Worm (Caenorhabditis elegans): ENCODE measurements around the gene C27H5.12.
A peak's percentile ranks its signal among the peaks of the same experiment; 100 is the strongest.

The C27H5.12 gene

ce11 chrII:7151969-7152631 lies 9.3 kb downstream of the C27H5.12 start, which contains the start of gene fust-1 (continued):
- TF ChIP-seq nhr-111 (GFP tag; optimal IDR thresholded peaks at IDR 0.05) (no peak), ceh-28 (tag; optimal IDR thresholded peaks at IDR 0.05) (no peak), Y105C5A.15 (GFP tag; IDR thresholded peaks at IDR 0.05) (no peak), nhr-25 (tag; optimal IDR thresholded peaks at IDR 0.05; ENCODE audit: borderline replicate concordance, insufficient read depth) (peak; percentile 93), nhr-11 (tag; optimal IDR thresholded peaks at IDR 0.05) (peak; percentile 94), T26A8.4 (GFP tag; IDR thresholded peaks at IDR 0.05) (peak; percentile 95), mdl-1 (tag; optimal IDR thresholded peaks at IDR 0.05) (peak in 1 of 2 experiments; percentile 68), nhr-28 (tag; optimal IDR thresholded peaks at IDR 0.05) (peak; percentile 87), spr-1 (tag; optimal IDR thresholded peaks at IDR 0.05) (peak; percentile 93), unc-39 (tag; optimal IDR thresholded peaks at IDR 0.05) (no peak), zip-11 (GFP tag; IDR thresholded peaks at IDR 0.05) (no peak), cey-2 (tag; optimal IDR thresholded peaks at IDR 0.05; ENCODE audit: borderline replicate concordance, insufficient read depth) (peak; percentile 76), ztf-7 (tag; optimal IDR thresholded peaks at IDR 0.05) (peak; percentile 84), pqm-1 (tag; optimal IDR thresholded peaks at IDR 0.05) (peak; percentile 13), dmd-6 (GFP tag; IDR thresholded peaks at IDR 0.05) (peak; percentile 95), ceh-32 (tag; optimal IDR thresholded peaks at IDR 0.05; ENCODE audit: poor library complexity) (peak; percentile 16), nhr-10 (tag; optimal IDR thresholded peaks at IDR 0.05) (peak; percentile 6), madf-5 (GFP tag; IDR thresholded peaks at IDR 0.05) (no peak), vab-7 (GFP tag; IDR thresholded peaks at IDR 0.05) (0 out of 2 replicates have a peak, but pooled peaks have one; percentile 49), D1046.2 (GFP tag; IDR thresholded peaks at IDR 0.05) (peak; percentile 74; the same call in 1 of the 2 replicates), dpl-1 (GFP tag; optimal IDR thresholded peaks at IDR 0.05) (peak; percentile 90), mxl-3 (GFP tag; optimal IDR thresholded peaks at IDR 0.05) (peak; percentile 77), ama-1 (optimal IDR thresholded peaks at IDR 0.05) (peak; percentile 72), nhr-102 (tag; optimal IDR thresholded peaks at IDR 0.05) (peak; percentile 94), nhr-237 (tag; optimal IDR thresholded peaks at IDR 0.05) (no peak), lir-3 (tag; optimal IDR thresholded peaks at IDR 0.05) (peak; percentile 38), nhr-48 (tag; optimal IDR thresholded peaks at IDR 0.05) (peak; percentile 90), unc-62 (GFP tag; optimal IDR thresholded peaks at IDR 0.05 in 1 of 2) (peak in 1 of 2 experiments; percentile 90), unc-62 (tag; optimal IDR thresholded peaks at IDR 0.05) (no peak), ctbp-1 (GFP tag; IDR thresholded peaks at IDR 0.05) (peak; percentile 94), aly-2 (tag; optimal IDR thresholded peaks at IDR 0.05) (no peak), saeg-2 (GFP tag; IDR thresholded peaks at IDR 0.05) (peak; percentile 87), daf-12 (tag; optimal IDR thresholded peaks at IDR 0.05) (no peak), daf-8 (GFP tag; IDR thresholded peaks at IDR 0.05) (no peak), mdt-29 (GFP tag; IDR thresholded peaks at IDR 0.05) (peak; percentile 91), fkh-10 (GFP tag; optimal IDR thresholded peaks at IDR 0.05) (peak; percentile 82), lin-39 (tag; optimal IDR thresholded peaks at IDR 0.05) (no peak), zag-1 (tag; optimal IDR thresholded peaks at IDR 0.05) (peak; percentile 72), fos-1 (tag; optimal IDR thresholded peaks at IDR 0.05) (no peak), lin-13 (GFP tag; optimal IDR thresholded peaks at IDR 0.05) (peak; percentile 94), lin-15B (tag; optimal IDR thresholded peaks at IDR 0.05) (peak; percentile 63), nhr-76 (tag; optimal IDR thresholded peaks at IDR 0.05) (peak; percentile 71), set-16 (GFP tag; IDR thresholded peaks at IDR 0.05) (no peak; the same call in 1 of the 2 replicates), egl-27 (tag; optimal IDR thresholded peaks at IDR 0.05) (no peak), ceh-82 (tag; optimal IDR thresholded peaks at IDR 0.05) (no peak), ceh-44 (GFP tag; IDR thresholded peaks at IDR 0.05) (0 out of 2 replicates have a peak, but pooled peaks have one; percentile 40), lsy-2 (tag; optimal IDR thresholded peaks at IDR 0.05) (peak; percentile 80 to 97), zip-2 (tag; optimal IDR thresholded peaks at IDR 0.05) (peak; percentile 76), mxl-2 (GFP tag; conservative IDR thresholded peaks at IDR 0.05) (peak; percentile 85; the same call in 1 of the 2 replicates), rbr-2 (tag; optimal IDR thresholded peaks at IDR 0.05) (peak; percentile 96), dmd-9 (GFP tag; IDR thresholded peaks at IDR 0.05) (peak; percentile 77; the same call in 1 of the 2 replicates)

Measured in whole organism, L4 larva.